Fruit fly (Drosophila melanogaster) whole organism, embryonic: Measurements from ENCODE around the gene dar1.

Experiments
- Atf-2 ChIP-seq: fragments of 200-800 bp; sonication (Bioruptor generic); optimal IDR thresholded peaks from 2 replicates; lab custom pipeline; 2016; ENCODE audit warnings: missing biosample characterization, missing genetic modification characterization
- CG10366 ChIP-seq: fragments of 200-800 bp; sonication (Bioruptor generic); IDR thresholded peaks from 2 replicates; pipeline ENCODE4 v1.3.6; 2022; ENCODE audit warnings: missing biosample characterization, missing genetic modification characterization
- CG10654 ChIP-seq: fragments of 200-800 bp; sonication (Bioruptor generic); optimal IDR thresholded peaks from 2 replicates; lab custom pipeline; 2016; ENCODE audit warnings: missing biosample characterization, missing genetic modification characterization
- CG10959 ChIP-seq: fragments of 200-800 bp; sonication (Bioruptor generic); IDR thresholded peaks from 2 replicates; pipeline ENCODE4 v1.3.6; 2022; ENCODE audit warnings: missing biosample characterization, missing genetic modification characterization
- CG12236 ChIP-seq: fragments of 200-800 bp; sonication (Bioruptor generic); optimal IDR thresholded peaks from 2 replicates; lab custom pipeline; 2016; ENCODE audit warnings: missing biosample characterization, missing genetic modification characterization
- CG12942 ChIP-seq: fragments of 200-800 bp; sonication (Bioruptor generic); optimal IDR thresholded peaks from 3 replicates; lab custom pipeline; 2016; ENCODE audit warnings: missing biosample characterization, missing genetic modification characterization
- CG13624 ChIP-seq: fragments of 200-800 bp; sonication (Bioruptor generic); optimal IDR thresholded peaks from 2 replicates; lab custom pipeline; 2016; ENCODE audit warnings: missing biosample characterization, missing genetic modification characterization
- CG14710 ChIP-seq: fragments of 200-800 bp; sonication (Bioruptor generic); optimal IDR thresholded peaks from 3 replicates; lab custom pipeline; 2019; ENCODE audit warnings: missing biosample characterization, mild to moderate bottlenecking, missing genetic modification characterization, moderate library complexity
- CG1647 ChIP-seq: fragments of 200-800 bp; sonication (Bioruptor generic); optimal IDR thresholded peaks from 3 replicates; lab custom pipeline; 2016; ENCODE audit warnings: missing biosample characterization, missing genetic modification characterization
- CG16815 ChIP-seq: fragments of 200-800 bp; sonication (Bioruptor generic); optimal IDR thresholded peaks from 3 replicates; lab custom pipeline; 2017; ENCODE audit warnings: missing biosample characterization, mild to moderate bottlenecking, missing genetic modification characterization
- CG2202 ChIP-seq: fragments of 200-800 bp; sonication (Bioruptor generic); optimal IDR thresholded peaks from 2 replicates; lab custom pipeline; 2018; ENCODE audit warnings: missing biosample characterization, mild to moderate bottlenecking, missing genetic modification characterization
- CG3065 ChIP-seq: fragments of 200-800 bp; sonication (Bioruptor generic); optimal IDR thresholded peaks from 2 replicates; lab custom pipeline; 2016; ENCODE audit warnings: missing biosample characterization, missing genetic modification characterization
- CG31365 ChIP-seq: fragments of 200-800 bp; sonication (Bioruptor generic); optimal IDR thresholded peaks from 2 replicates; lab custom pipeline; 2018; ENCODE audit warnings: missing biosample characterization, mild to moderate bottlenecking, missing genetic modification characterization
- CG3281 ChIP-seq: fragments of 200-800 bp; sonication (Bioruptor generic); optimal IDR thresholded peaks from 3 replicates; lab custom pipeline; 2017; ENCODE audit warnings: missing biosample characterization, mild to moderate bottlenecking, missing genetic modification characterization
- CG34376 ChIP-seq: fragments of 200-800 bp; sonication (Bioruptor generic); optimal IDR thresholded peaks from 2 replicates; lab custom pipeline; 2018; ENCODE audit warnings: missing biosample characterization, mild to moderate bottlenecking, missing genetic modification characterization
- CG3726 ChIP-seq: fragments of 200-800 bp; sonication (Bioruptor generic); IDR thresholded peaks from 3 replicates; pipeline ENCODE4, ENCODE4 v1.3.6; 2022; ENCODE audit warnings: missing biosample characterization, missing genetic modification characterization
- CG4328 ChIP-seq: fragments of 200-800 bp; sonication (Bioruptor generic); optimal IDR thresholded peaks from 3 replicates; lab custom pipeline; 2017; ENCODE audit warnings: missing biosample characterization, missing genetic modification reagents, missing genetic modification characterization
- CG4424 ChIP-seq: fragments of 200-800 bp; sonication (Bioruptor generic); optimal IDR thresholded peaks from 3 replicates; lab custom pipeline; 2016; ENCODE audit warnings: missing biosample characterization, missing genetic modification characterization
- CG6683 ChIP-seq: fragments of 200-800 bp; sonication (Bioruptor generic); optimal IDR thresholded peaks from 2 replicates; lab custom pipeline; 2017; ENCODE audit warnings: missing biosample characterization, mild to moderate bottlenecking, missing genetic modification characterization, missing genetic modification reagents
- CG6791 ChIP-seq: fragments of 200-800 bp; sonication (Bioruptor generic); IDR thresholded peaks from 3 replicates; pipeline ENCODE4 v1.3.6; 2022; ENCODE audit warnings: missing biosample characterization, missing genetic modification characterization; ENCODE audit not compliant: partially characterized antibody
- CG7357 ChIP-seq: fragments of 200-800 bp; sonication (Bioruptor generic); IDR thresholded peaks from 3 replicates; pipeline ENCODE4 v1.3.6; 2022; ENCODE audit warnings: missing biosample characterization, missing genetic modification characterization
- CG7786 ChIP-seq: fragments of 200-800 bp; sonication (Bioruptor generic); optimal IDR thresholded peaks from 2 replicates; lab custom pipeline; 2016; ENCODE audit warnings: missing biosample characterization, missing genetic modification characterization
- CG9215 ChIP-seq: fragments of 200-800 bp; sonication (Bioruptor generic); IDR thresholded peaks from 2 replicates; pipeline ENCODE4 v1.3.6; 2022; ENCODE audit warnings: missing biosample characterization, missing genetic modification characterization
- Camta ChIP-seq: fragments of 200-800 bp; sonication (Bioruptor generic); optimal IDR thresholded peaks from 2 replicates; lab custom pipeline; 2016; ENCODE audit warnings: missing biosample characterization, missing genetic modification characterization
- Dp ChIP-seq: fragments of 200-800 bp; sonication (Bioruptor generic); optimal IDR thresholded peaks from 2 replicates; lab custom pipeline; 2018; ENCODE audit warnings: missing biosample characterization, mild to moderate bottlenecking, missing genetic modification characterization, moderate library complexity
- Eip74EF ChIP-seq, 2 experiments: fragments of 200-800 bp in 1 of 2; fragments of >200 bp in 1 of 2; sonication (Bioruptor generic) in 1 of 2; optimal IDR thresholded peaks; 2 replicates each; lab custom pipeline; 2017 to 2019; ENCODE audit warnings: missing biosample characterization in 2 of 2, missing genetic modification characterization in 2 of 2, mild to moderate bottlenecking in 1 of 2, moderate library complexity in 1 of 2
- Hr39 ChIP-seq: fragments of >200 bp; optimal IDR thresholded peaks from 2 replicates; lab custom pipeline; 2017
- Hr78 ChIP-seq, 2 experiments: fragments of 200-800 bp in 1 of 2; fragments of >200 bp in 1 of 2; sonication (Bioruptor generic) in 1 of 2; optimal IDR thresholded peaks; 2 replicates each; lab custom pipeline; 2017 to 2019; ENCODE audit warnings: missing biosample characterization in 2 of 2, missing genetic modification characterization in 2 of 2, mild to moderate bottlenecking in 1 of 2, moderate library complexity in 1 of 2
- ac ChIP-seq: fragments of 200-800 bp; sonication (Bioruptor generic); optimal IDR thresholded peaks from 3 replicates; lab custom pipeline; 2017; ENCODE audit warnings: missing biosample characterization, mild to moderate bottlenecking, missing genetic modification characterization
- al ChIP-seq: fragments of 200-800 bp; sonication (Bioruptor generic); IDR thresholded peaks from 2 replicates; pipeline ENCODE4 v1.3.6; 2022; ENCODE audit warnings: missing biosample characterization, missing genetic modification characterization
- ash1 ChIP-seq: fragments of 200-800 bp; sonication (Bioruptor generic); optimal IDR thresholded peaks from 2 replicates; lab custom pipeline; 2018; ENCODE audit warnings: missing biosample characterization, mild to moderate bottlenecking, missing genetic modification characterization
- ato ChIP-seq: fragments of 200-800 bp; sonication (Bioruptor generic); IDR thresholded peaks from 2 replicates; pipeline ENCODE4 v1.3.6; 2022; ENCODE audit warnings: missing biosample characterization, missing genetic modification characterization; ENCODE audit not compliant: partially characterized antibody
- br ChIP-seq: fragments of >200 bp; optimal IDR thresholded peaks from 2 replicates; lab custom pipeline; 2017
- da ChIP-seq: fragments of 200-800 bp; sonication (Bioruptor generic); optimal IDR thresholded peaks from 2 replicates; lab custom pipeline; 2016; ENCODE audit warnings: missing biosample characterization, missing genetic modification characterization
- dmrt99B ChIP-seq: fragments of 200-800 bp; sonication (Bioruptor generic); optimal IDR thresholded peaks from 2 replicates; lab custom pipeline; 2018; ENCODE audit warnings: missing biosample characterization, mild to moderate bottlenecking, missing genetic modification characterization, moderate library complexity
- gcm ChIP-seq: fragments of 200-800 bp; sonication (Bioruptor generic); optimal IDR thresholded peaks from 2 replicates; lab custom pipeline; 2019; ENCODE audit warnings: missing biosample characterization, mild to moderate bottlenecking, missing genetic modification characterization, moderate library complexity
- gcm2 ChIP-seq: fragments of 200-800 bp; sonication (Bioruptor generic); optimal IDR thresholded peaks from 2 replicates; lab custom pipeline; 2016; ENCODE audit warnings: missing biosample characterization, missing genetic modification characterization
- ham ChIP-seq: fragments of 200-800 bp; sonication (Bioruptor generic); IDR thresholded peaks from 2 replicates; pipeline ENCODE4 v1.3.6; 2022; ENCODE audit warnings: missing biosample characterization, missing genetic modification characterization
- lola ChIP-seq, 3 experiments: fragments of >200 bp in 2 of 3; fragments of 200-800 bp in 1 of 3; sonication (Bioruptor generic) in 1 of 3; optimal IDR thresholded peaks; 2 replicates each; lab custom pipeline; 2017 to 2019; ENCODE audit warnings: missing biosample characterization in 3 of 3, missing genetic modification characterization in 3 of 3, mild to moderate bottlenecking in 1 of 3, moderate library complexity in 1 of 3
- nom ChIP-seq: fragments of 200-800 bp; sonication (Bioruptor generic); optimal IDR thresholded peaks from 2 replicates; lab custom pipeline; 2017; ENCODE audit warnings: missing biosample characterization, missing genetic modification characterization, mild to moderate bottlenecking, moderate library complexity, missing genetic modification reagents
- oc ChIP-seq: fragments of 200-800 bp; sonication (Bioruptor generic); optimal IDR thresholded peaks from 2 replicates; lab custom pipeline; 2018; ENCODE audit warnings: missing biosample characterization, mild to moderate bottlenecking, missing genetic modification characterization, moderate library complexity
- odd ChIP-seq: fragments of 200-800 bp; sonication (Bioruptor generic); optimal IDR thresholded peaks from 2 replicates; lab custom pipeline; 2017; ENCODE audit warnings: missing biosample characterization, mild to moderate bottlenecking, missing genetic modification characterization
- pan ChIP-seq, 4 experiments: fragments of >200 bp in 3 of 4; fragments of 200-800 bp in 1 of 4; sonication (Bioruptor generic) in 1 of 4; optimal IDR thresholded peaks in 3 of 4; IDR thresholded peaks in 1 of 4; 2 replicates each; pipeline versions ENCODE4 v1.3.6 to Lab custom; 2017 to 2022; ENCODE audit warnings: missing biosample characterization in 2 of 4, missing genetic modification characterization in 2 of 4, mixed read lengths in 1 of 4
- pzg ChIP-seq: fragments of 200-800 bp; sonication (Bioruptor generic); optimal IDR thresholded peaks from 3 replicates; lab custom pipeline; 2018; ENCODE audit warnings: missing biosample characterization, mild to moderate bottlenecking, missing genetic modification characterization, moderate library complexity
- seq ChIP-seq: fragments of 200-800 bp; sonication (Bioruptor generic); IDR thresholded peaks from 2 replicates; pipeline ENCODE4 v1.3.6; 2022; ENCODE audit warnings: missing biosample characterization, missing genetic modification characterization
- ssp ChIP-seq: fragments of 200-800 bp; sonication (Bioruptor generic); IDR thresholded peaks from 2 replicates; pipeline ENCODE4 v1.3.6; 2022; ENCODE audit warnings: missing biosample characterization, missing genetic modification characterization
- sug ChIP-seq: fragments of 200-800 bp; optimal IDR thresholded peaks from 2 replicates; lab custom pipeline; 2019; ENCODE audit warnings: missing biosample characterization, mild to moderate bottlenecking, missing genetic modification characterization, moderate library complexity
- tgo ChIP-seq: fragments of 200-800 bp; sonication (Bioruptor generic); IDR thresholded peaks from 3 replicates; pipeline ENCODE4 v1.3.6; 2022; ENCODE audit warnings: missing biosample characterization, missing genetic modification characterization
- usp ChIP-seq: fragments of >200 bp; optimal IDR thresholded peaks from 2 replicates; lab custom pipeline; 2017; ENCODE audit warnings: missing biosample characterization, missing genetic modification characterization

Gene dar1

dm6 chr3L:3634107-3634737 is 8.1 kb downstream of the dar1 start (continued):
- TF ChIP-seq CG10959 (GFP tag; lab: Robert Waterston, UW) (no peak), CG9215 (GFP tag; lab: Robert Waterston, UW) (no peak), CG10366 (GFP tag; lab: Robert Waterston, UW) (peak; percentile 31; the same call in 1 of the 2 replicates), CG6683 (GFP tag; lab: Kevin White, UChicago) (peak; percentile 13), da (GFP tag; lab: Kevin White, UChicago) (no peak), CG4328 (peak; percentile 8), CG12236 (GFP tag; lab: Kevin White, UChicago) (no peak), pan (optimal IDR thresholded peaks at IDR 0.05; lab: Kevin White, UChicago) (no peak), pan (GFP tag; optimal IDR thresholded peaks at IDR 0.05 in 1 of 2, IDR thresholded peaks at IDR 0.05 in 1 of 2) (peak in 1 of 2 experiments; percentile 65), br (lab: Kevin White, UChicago) (no peak), CG1647 (GFP tag; lab: Kevin White, UChicago) (no peak), CG12942 (GFP tag; lab: Kevin White, UChicago) (no peak), ato (GFP tag; lab: Robert Waterston, UW) (no peak), Atf-2 (GFP tag; lab: Kevin White, UChicago) (no peak), Hr78 (GFP tag; optimal IDR thresholded peaks at IDR 0.05; lab: Kevin White, UChicago) (peak in 1 of 2 experiments; percentile 70), ac (GFP tag; lab: Kevin White, UChicago) (no peak), gcm2 (GFP tag; lab: Kevin White, UChicago) (no peak), usp (GFP tag; lab: Kevin White, UChicago) (no peak), tgo (GFP tag; lab: Robert Waterston, UW) (peak; percentile 35; the same call in 2 of the 3 replicates), Dp (no peak), CG3065 (peak; percentile 10), ssp (GFP tag; lab: Robert Waterston, UW) (no peak), ham (GFP tag; lab: Robert Waterston, UW) (no peak), CG14710 (tag; lab: Kevin White, UChicago) (peak; percentile 76), Eip74EF (GFP tag; optimal IDR thresholded peaks at IDR 0.05; lab: Kevin White, UChicago) (peak in 1 of 2 experiments; percentile 86), pzg (no peak), dmrt99B (tag; lab: Kevin White, UChicago) (peak; percentile 87), CG34376 (GFP tag; lab: Kevin White, UChicago) (no peak), oc (peak; percentile 89), seq (GFP tag; lab: Robert Waterston, UW) (peak; percentile 37; the same call in 1 of the 2 replicates), Hr39 (lab: Kevin White, UChicago) (no peak), al (GFP tag; lab: Robert Waterston, UW) (no peak), CG7357 (0 out of 3 replicates have a peak, but pooled peaks have one; percentile 38), odd (GFP tag; lab: Kevin White, UChicago) (peak; percentile 52), lola (GFP tag; optimal IDR thresholded peaks at IDR 0.05; lab: Kevin White, UChicago) (peak in 1 of 3 experiments; percentile 78), CG3281 (GFP tag; lab: Kevin White, UChicago) (peak; percentile 21), CG4424 (GFP tag; lab: Kevin White, UChicago) (peak; percentile 55), sug (tag; lab: Kevin White, UChicago) (peak; percentile 20), CG13624 (no peak), CG2202 (tag; lab: Kevin White, UChicago) (peak; percentile 66), CG7786 (no peak), CG31365 (tag; lab: Kevin White, UChicago) (no peak), nom (GFP tag; lab: Kevin White, UChicago) (peak; percentile 32), CG3726 (GFP tag; lab: Robert Waterston, UW) (0 out of 3 replicates have a peak, but pooled peaks have one; percentile 55), CG6791 (no peak), gcm (GFP tag; lab: Kevin White, UChicago) (peak; percentile 82), CG16815 (GFP tag; lab: Kevin White, UChicago) (peak; percentile 3), Camta (GFP tag; lab: Kevin White, UChicago) (no peak), ash1 (GFP tag; lab: Kevin White, UChicago) (no peak), CG10654 (GFP tag; lab: Kevin White, UChicago) (peak; percentile 33)
